Worm (Caenorhabditis elegans) whole organism, L4 larva: ENCODE data around the gene srd-65.

ENCODE experiments used
- D1046.2 ChIP-seq: fragments of 200-800 bp; sonication (Bioruptor generic); IDR thresholded peaks from 2 replicates; pipeline ENCODE4 v1.3.6; 2022; ENCODE audit warnings: missing genetic modification characterization, missing compliant biosample characterization
- F10B5.3 ChIP-seq: sonication (generic microtip); optimal IDR thresholded peaks from 2 replicates; lab custom pipeline; 2016; ENCODE audit warnings: mild to moderate bottlenecking, missing genetic modification characterization, missing compliant biosample characterization
- F37D6.2 ChIP-seq: sonication (generic microtip); optimal IDR thresholded peaks from 2 replicates; lab custom pipeline; 2016; ENCODE audit warnings: mild to moderate bottlenecking, missing genetic modification characterization, missing compliant biosample characterization
- T20F7.1 ChIP-seq: fragments of 200-800 bp; sonication (Bioruptor generic); optimal IDR thresholded peaks from 2 replicates; lab custom pipeline; 2018; ENCODE audit warnings: mild to moderate bottlenecking, missing genetic modification characterization, missing compliant biosample characterization
- Y75B8A.6 ChIP-seq: fragments of 200-800 bp; sonication (Bioruptor generic); IDR thresholded peaks from 2 replicates; pipeline ENCODE4 v1.3.6; 2022; ENCODE audit warnings: missing genetic modification reagents, missing genetic modification characterization, missing compliant biosample characterization
- ZK337.2 ChIP-seq: fragments of 200-800 bp; sonication (Bioruptor generic); IDR thresholded peaks from 2 replicates; pipeline ENCODE4 v1.3.6; 2022; ENCODE audit warnings: missing genetic modification reagents, missing genetic modification characterization, missing compliant biosample characterization
- aha-1 ChIP-seq: fragments of 150-350 bp; peaks from one replicate; lab custom pipeline; 2014; ENCODE audit warnings: missing biosample characterization, missing genetic modification characterization
- aly-2 ChIP-seq: sonication (generic microtip); optimal IDR thresholded peaks from 2 replicates; lab custom pipeline; 2018; ENCODE audit warnings: missing biosample characterization, missing genetic modification characterization
- ama-1 ChIP-seq: fragments of 150-350 bp; optimal IDR thresholded peaks from 2 replicates; lab custom pipeline; 2014; ENCODE audit warnings: inconsistent platforms, mixed read lengths
- ceh-32 ChIP-seq: sonication (generic microtip); optimal IDR thresholded peaks from 2 replicates; lab custom pipeline; 2016; ENCODE audit warnings: mild to moderate bottlenecking, missing genetic modification characterization, missing compliant biosample characterization; ENCODE audit not compliant: poor library complexity
- ceh-82 ChIP-seq: sonication (generic microtip); optimal IDR thresholded peaks from 2 replicates; lab custom pipeline; 2017; ENCODE audit warnings: missing biosample characterization, missing genetic modification characterization
- daf-12 ChIP-seq: fragments of 150-350 bp; optimal IDR thresholded peaks from 2 replicates; lab custom pipeline; 2014; ENCODE audit warnings: missing biosample characterization, missing genetic modification reagents, missing genetic modification characterization
- daf-8 ChIP-seq: fragments of 200-800 bp; sonication (Bioruptor generic); IDR thresholded peaks from 2 replicates; pipeline ENCODE4 v1.3.6; 2022; ENCODE audit warnings: missing genetic modification characterization, missing compliant biosample characterization
- dmd-6 ChIP-seq: fragments of 200-800 bp; sonication (Bioruptor generic); IDR thresholded peaks from 2 replicates; pipeline ENCODE4 v1.3.6; 2022; ENCODE audit warnings: missing genetic modification reagents, missing genetic modification characterization, missing compliant biosample characterization
- dmd-8 ChIP-seq: fragments of 200-800 bp; sonication (Bioruptor generic); IDR thresholded peaks from 2 replicates; pipeline ENCODE4 v1.3.6; 2022; ENCODE audit warnings: missing genetic modification characterization, missing compliant biosample characterization
- dve-1 ChIP-seq: sonication (generic microtip); optimal IDR thresholded peaks from 2 replicates; lab custom pipeline; 2017; ENCODE audit warnings: antibody characterized with exemption, mild to moderate bottlenecking, missing genetic modification characterization, missing compliant biosample characterization; ENCODE audit not compliant: insufficient read depth
- egl-27 ChIP-seq: sonication (generic microtip); optimal IDR thresholded peaks from 3 replicates; lab custom pipeline; 2017; ENCODE audit warnings: missing biosample characterization, missing genetic modification reagents, missing genetic modification characterization
- fkh-10 ChIP-seq: fragments of 150-350 bp; optimal IDR thresholded peaks from 2 replicates; lab custom pipeline; 2014; ENCODE audit warnings: missing biosample characterization, missing genetic modification reagents, missing genetic modification characterization
- fos-1 ChIP-seq: fragments of 150-350 bp; optimal IDR thresholded peaks from 2 replicates; lab custom pipeline; 2014; ENCODE audit warnings: missing biosample characterization, missing genetic modification characterization
- hif-1 ChIP-seq, 2 experiments: sonication (generic microtip); optimal IDR thresholded peaks; 2 replicates each; lab custom pipeline; 2016 to 2017; ENCODE audit warnings: missing compliant biosample characterization in 2 of 2, missing genetic modification characterization in 2 of 2, missing genetic modification reagents in 2 of 2, missing genotype in 2 of 2, mild to moderate bottlenecking in 1 of 2
- lin-1 ChIP-seq: fragments of 200-800 bp; sonication (Bioruptor generic); IDR thresholded peaks from 2 replicates; pipeline ENCODE4 v1.3.6; 2022; ENCODE audit warnings: missing genetic modification reagents, missing genetic modification characterization, missing compliant biosample characterization
- lin-38 ChIP-seq: fragments of 200-800 bp; sonication (Bioruptor generic); IDR thresholded peaks from 2 replicates; pipeline ENCODE4 v1.3.6; 2022; ENCODE audit warnings: missing genetic modification reagents, missing genetic modification characterization, missing compliant biosample characterization
- lin-39 ChIP-seq: fragments of 150-350 bp; optimal IDR thresholded peaks from 2 replicates; lab custom pipeline; 2014; ENCODE audit warnings: missing biosample characterization, missing genetic modification reagents, missing genetic modification characterization
- lsy-2 ChIP-seq, 2 experiments: fragments of 150-350 bp in 1 of 2; sonication (generic microtip) in 1 of 2; optimal IDR thresholded peaks; 2 replicates each; lab custom pipeline; 2014 to 2017; ENCODE audit warnings: missing biosample characterization in 2 of 2, missing genetic modification characterization in 2 of 2
- mdl-1 ChIP-seq, 2 experiments: fragments of 150-350 bp in 1 of 2; sonication (generic microtip) in 1 of 2; optimal IDR thresholded peaks; 2 replicates each; lab custom pipeline; 2014 to 2017; ENCODE audit warnings: missing biosample characterization in 2 of 2, missing genetic modification characterization in 2 of 2
- mdt-29 ChIP-seq: fragments of 200-800 bp; sonication (Bioruptor generic); IDR thresholded peaks from 2 replicates; pipeline ENCODE4 v1.3.6; 2022; ENCODE audit warnings: missing genetic modification reagents, missing genetic modification characterization, missing compliant biosample characterization
- nhr-11 ChIP-seq: fragments of 150-350 bp; optimal IDR thresholded peaks from 2 replicates; lab custom pipeline; 2014; ENCODE audit warnings: missing biosample characterization, missing genetic modification characterization
- nhr-28 ChIP-seq: fragments of 150-350 bp; optimal IDR thresholded peaks from 2 replicates; lab custom pipeline; 2014; ENCODE audit warnings: missing biosample characterization, missing genetic modification characterization
- nhr-41 ChIP-seq: fragments of 200-800 bp; sonication (Bioruptor generic); IDR thresholded peaks from 2 replicates; pipeline ENCODE4 v1.3.6; 2022; ENCODE audit warnings: missing genetic modification reagents, missing genetic modification characterization, missing compliant biosample characterization
- nhr-48 ChIP-seq: sonication (generic microtip); optimal IDR thresholded peaks from 2 replicates; lab custom pipeline; 2016; ENCODE audit warnings: mild to moderate bottlenecking, missing genetic modification characterization, missing compliant biosample characterization
- nhr-76 ChIP-seq: fragments of 150-350 bp; optimal IDR thresholded peaks from 2 replicates; lab custom pipeline; 2014; ENCODE audit warnings: missing biosample characterization, missing genetic modification characterization
- nhr-77 ChIP-seq: fragments of 150-350 bp; optimal IDR thresholded peaks from 2 replicates; lab custom pipeline; 2014; ENCODE audit warnings: missing biosample characterization, missing genetic modification characterization
- pha-4 ChIP-seq, 2 experiments: fragments of 150-350 bp in 1 of 2; fragments of 200-800 bp in 1 of 2; sonication (Bioruptor generic) in 1 of 2; IDR thresholded peaks in 1 of 2; optimal IDR thresholded peaks in 1 of 2; 2 replicates each; pipeline versions ENCODE4 v1.3.6 to Lab custom; 2014 to 2022; ENCODE audit warnings: missing genetic modification characterization in 2 of 2, missing genetic modification reagents in 2 of 2, missing biosample characterization in 1 of 2, missing compliant biosample characterization in 1 of 2
- pqm-1 ChIP-seq: sonication (generic microtip); optimal IDR thresholded peaks from 2 replicates; lab custom pipeline; 2017; ENCODE audit warnings: missing biosample characterization, missing genetic modification characterization
- saeg-2 ChIP-seq: fragments of 200-800 bp; sonication (Bioruptor generic); IDR thresholded peaks from 2 replicates; pipeline ENCODE4 v1.3.6; 2022; ENCODE audit warnings: missing genetic modification reagents, missing genetic modification characterization, missing compliant biosample characterization
- skn-1 ChIP-seq: fragments of 150-350 bp; optimal IDR thresholded peaks from 2 replicates; lab custom pipeline; 2014; ENCODE audit warnings: missing biosample characterization, missing genetic modification characterization
- snpc-4 ChIP-seq: fragments of 150-350 bp; optimal IDR thresholded peaks from 2 replicates; lab custom pipeline; 2014; ENCODE audit warnings: missing biosample characterization, missing genetic modification characterization
- spr-3 ChIP-seq: fragments of 200-800 bp; sonication (Bioruptor generic); optimal IDR thresholded peaks from 2 replicates; lab custom pipeline; 2018; ENCODE audit warnings: mild to moderate bottlenecking, missing genetic modification characterization, missing compliant biosample characterization
- unc-39 ChIP-seq: sonication (generic microtip); optimal IDR thresholded peaks from 2 replicates; lab custom pipeline; 2017; ENCODE audit warnings: missing biosample characterization, missing genetic modification characterization
- zfp-3 ChIP-seq: fragments of 200-800 bp; sonication (Bioruptor generic); conservative IDR thresholded peaks from 2 replicates; pipeline ENCODE4 v1.3.6; 2022; ENCODE audit warnings: missing genetic modification reagents, missing genetic modification characterization, missing compliant biosample characterization
- zip-2 ChIP-seq: fragments of 150-350 bp; optimal IDR thresholded peaks from 2 replicates; lab custom pipeline; 2014; ENCODE audit warnings: missing biosample characterization, missing genetic modification characterization

Gene srd-65

DNA sequence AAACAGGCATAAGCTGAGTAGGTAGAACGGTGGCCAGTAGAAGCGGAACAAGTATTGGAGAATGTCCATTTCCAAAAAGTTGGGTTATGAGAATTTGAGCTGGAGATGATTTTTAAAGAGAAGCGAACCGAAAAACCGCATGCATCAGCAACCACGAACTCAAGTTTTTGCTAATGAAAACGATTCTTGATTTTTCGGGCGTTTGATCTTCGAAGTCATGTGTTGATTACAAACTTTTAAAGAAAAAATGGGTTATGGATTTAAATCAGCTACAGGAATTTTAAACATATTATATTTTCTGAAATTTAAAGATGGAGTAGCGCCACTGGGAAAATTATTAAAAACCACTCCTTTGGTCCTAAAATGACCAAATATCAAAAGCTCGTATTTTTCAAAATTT lies at the start of gene srd-65:
Gene srd-65 (minus strand): TSS at position 101 of the 400 bp plus-strand sequence.
- TF ChIP-seq mdl-1 (tag; optimal IDR thresholded peaks at IDR 0.05; lab: Kevin White, UChicago), result no peak
- no peak for TF ChIP-seq skn-1
- no peak for TF ChIP-seq fkh-10 (GFP tag; lab: Kevin White, UChicago)
- no peak for TF ChIP-seq ama-1 (lab: Kevin White, UChicago)
- TF ChIP-seq Y75B8A.6 (GFP tag; lab: Robert Waterston, UW), result no peak
- TF ChIP-seq nhr-77, result no peak

DNA sequence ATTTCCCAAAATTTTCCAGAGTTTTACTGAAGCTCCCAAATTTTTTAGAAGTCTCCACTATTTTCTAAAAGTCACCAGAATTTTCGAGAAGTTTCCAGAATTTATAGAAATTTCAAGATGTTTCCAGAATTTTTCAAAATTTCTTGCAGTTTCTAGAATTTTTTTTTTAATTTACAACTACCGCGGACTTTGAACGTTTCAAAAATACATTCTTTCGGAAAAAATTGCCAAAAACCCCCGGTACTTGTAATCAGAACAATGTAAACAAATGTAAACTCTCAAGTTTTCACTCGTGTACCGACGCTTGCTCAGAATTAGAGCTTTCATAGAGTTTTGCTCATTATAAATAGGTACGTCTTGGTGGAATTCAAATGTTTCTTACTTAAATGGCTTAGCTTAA lies 48.9 kb upstream of the srd-65 start, which contains the start of gene fbxa-39:
Gene fbxa-39 (plus strand): TSS at position 301 of the 400 bp plus-strand sequence.
- TF ChIP-seq egl-27 (tag; lab: Kevin White, UChicago) (no peak), nhr-76 (tag; lab: Kevin White, UChicago) (no peak), zfp-3 (no peak), aly-2 (tag; lab: Kevin White, UChicago) (no peak), dmd-6 (GFP tag; lab: Robert Waterston, UW) (no peak), F10B5.3 (tag; lab: Kevin White, UChicago) (no peak), ceh-32 (no peak), lsy-2 (tag; optimal IDR thresholded peaks at IDR 0.05; lab: Kevin White, UChicago) (no peak), fos-1 (tag; lab: Kevin White, UChicago) (no peak), daf-8 (no peak), lin-1 (GFP tag; lab: Robert Waterston, UW) (no peak), lin-39 (tag; lab: Kevin White, UChicago) (no peak), ZK337.2 (no peak), zip-2 (tag; lab: Kevin White, UChicago) (no peak), unc-39 (tag; lab: Kevin White, UChicago) (no peak), D1046.2 (GFP tag; lab: Robert Waterston, UW) (no peak), nhr-41 (no peak)
- TF ChIP-seq, all 104 proteins: peak for 0

DNA sequence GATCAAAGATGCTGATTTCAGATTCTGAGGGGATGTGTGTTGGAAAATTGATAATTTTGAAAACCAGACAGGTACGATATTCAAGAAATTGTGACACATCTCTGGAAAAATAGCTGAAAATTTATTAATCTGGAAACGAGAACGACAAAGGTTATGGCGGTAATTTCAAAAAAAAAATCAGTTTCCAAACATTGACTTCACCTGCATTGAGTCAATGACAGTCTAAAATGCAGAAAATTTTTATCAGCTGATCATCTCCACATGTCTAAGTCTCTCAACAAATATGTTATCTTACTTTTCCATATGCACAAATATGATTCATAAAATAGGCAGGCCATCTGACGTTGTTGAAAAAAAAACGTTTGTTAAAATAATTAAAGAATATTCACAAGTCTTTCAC lies 48.2 kb upstream of the srd-65 start, which contains the start of gene fbxa-48:
Gene fbxa-48 (minus strand): TSS at position 101 of the 400 bp plus-strand sequence.
- no peak for TF ChIP-seq saeg-2
- TF ChIP-seq pqm-1 (tag; lab: Kevin White, UChicago), result peak; percentile 5

DNA sequence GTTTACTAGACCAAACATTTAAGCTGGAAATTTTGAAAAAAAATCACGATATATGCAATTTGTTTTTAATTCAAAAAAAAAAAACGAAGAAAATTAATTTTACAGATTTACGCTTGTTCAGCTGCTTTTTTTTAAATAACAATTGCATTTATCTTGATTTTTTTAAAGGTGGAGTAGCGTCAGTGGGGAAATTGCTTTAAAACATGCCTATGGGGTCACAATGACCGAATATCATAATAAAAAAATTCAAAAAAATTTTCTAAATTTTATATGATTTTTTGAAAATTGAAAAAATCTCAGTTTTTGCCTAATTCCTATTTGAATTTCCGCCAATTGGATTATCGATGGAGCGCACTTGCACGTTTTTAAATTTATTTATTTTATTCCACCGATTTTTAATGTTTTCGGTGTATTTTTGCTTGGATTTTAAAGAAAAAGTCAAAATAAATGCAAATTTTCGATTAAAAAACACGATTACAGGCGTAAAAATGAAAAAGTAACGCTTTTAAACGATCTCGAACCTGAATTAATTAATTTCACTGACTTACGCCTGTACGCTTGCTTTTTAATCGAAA lies 47.3 kb upstream of the srd-65 start:
- peak; percentile 67 for TF ChIP-seq lin-38

DNA sequence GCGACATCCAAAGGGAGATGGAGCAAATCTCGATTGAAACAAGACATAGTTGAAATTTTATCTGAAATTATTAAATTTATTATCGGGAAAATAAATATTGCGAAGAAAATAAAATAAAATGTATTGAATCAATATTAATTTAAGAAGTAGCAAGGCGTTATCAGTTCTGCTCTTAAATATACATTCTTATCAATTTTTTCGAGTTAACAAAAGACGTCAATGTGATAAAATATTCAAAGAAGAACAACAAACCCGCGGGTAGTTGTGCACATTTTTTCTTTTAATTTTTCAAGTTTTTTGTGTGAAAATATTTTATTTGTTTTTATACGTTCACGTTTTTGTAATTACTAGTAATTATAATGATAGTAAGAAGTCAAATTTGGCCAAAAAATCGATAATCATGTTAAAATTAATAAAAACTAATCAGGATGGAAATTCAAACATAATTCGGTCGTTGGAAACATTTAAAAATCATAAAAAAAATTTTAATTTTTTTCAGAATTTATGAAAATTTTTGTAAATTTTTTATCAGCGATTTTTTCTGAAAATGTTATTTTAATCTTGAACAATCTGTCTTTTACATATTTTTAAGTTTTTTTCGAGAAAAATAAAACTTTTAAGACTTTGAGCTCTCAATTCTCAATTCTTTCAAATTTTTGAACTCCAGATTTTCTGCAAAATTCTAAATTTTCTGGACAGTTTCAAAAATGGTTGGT lies 42.3 kb upstream of the srd-65 start, which contains the start of gene fbxa-9:
Gene fbxa-9 (plus strand): TSS at position 666 of the 716 bp plus-strand sequence.
- TF ChIP-seq pqm-1 (tag; lab: Kevin White, UChicago) (peak; percentile 55), nhr-28 (tag; lab: Kevin White, UChicago) (peak; percentile 42), hif-1 (tag; optimal IDR thresholded peaks at IDR 0.05; lab: Kevin White, UChicago) (no peak), daf-12 (tag; lab: Kevin White, UChicago) (no peak)
- TF ChIP-seq, all 104 proteins: peak for 2

DNA sequence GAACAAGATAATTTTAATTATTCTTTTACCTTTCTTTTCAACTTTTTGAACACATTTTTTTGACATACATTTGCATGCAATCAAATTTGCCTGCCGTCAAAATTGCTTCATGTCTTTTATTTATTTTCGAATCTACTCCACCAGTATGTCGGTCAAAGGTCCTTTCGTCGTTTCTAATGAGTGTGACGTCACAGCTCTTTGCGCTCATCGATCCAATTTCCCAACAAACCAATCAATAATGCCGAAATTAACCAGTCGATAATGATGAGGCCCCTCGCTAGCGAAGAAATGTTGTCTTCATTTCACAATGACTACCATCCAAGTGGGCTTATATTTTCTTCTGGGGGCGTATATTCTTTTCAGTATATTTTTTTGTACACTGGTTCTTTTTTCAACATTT lies 39.1 kb upstream of the srd-65 start, which contains the start of gene Y54F10BM.6:
Gene Y54F10BM.6 (plus strand): TSS at position 301 of the 400 bp plus-strand sequence.
- no peak for TF ChIP-seq dve-1 (tag; lab: Kevin White, UChicago)
- TF ChIP-seq nhr-11 (tag; lab: Kevin White, UChicago), result no peak
- no peak for TF ChIP-seq daf-12 (tag; lab: Kevin White, UChicago)
- TF ChIP-seq snpc-4 (tag; lab: Kevin White, UChicago), result no peak
- no peak for TF ChIP-seq zfp-3
- no peak for TF ChIP-seq spr-3 (GFP tag; lab: Kevin White, UChicago)
- no peak for TF ChIP-seq aha-1
- TF ChIP-seq nhr-48 (tag; lab: Kevin White, UChicago), result no peak
- no peak for TF ChIP-seq F37D6.2 (tag; lab: Kevin White, UChicago)
- TF ChIP-seq mdt-29 (GFP tag; lab: Robert Waterston, UW), result no peak
- TF ChIP-seq lsy-2 (tag; optimal IDR thresholded peaks at IDR 0.05; lab: Kevin White, UChicago), result no peak
- TF ChIP-seq nhr-41, result no peak
- no peak for TF ChIP-seq T20F7.1 (GFP tag; lab: Kevin White, UChicago)
- no peak for TF ChIP-seq pha-4 (GFP tag; IDR thresholded peaks at IDR 0.05; lab: Robert Waterston, UW)
- no peak for TF ChIP-seq pha-4 (tag; optimal IDR thresholded peaks at IDR 0.05; lab: Kevin White, UChicago)
- no peak for TF ChIP-seq ceh-82 (tag; lab: Kevin White, UChicago)
- no peak for TF ChIP-seq dmd-8
